Worm (Caenorhabditis elegans) whole organism, L4 larva: ENCODE data around the gene T25D1.3.

Experiments used
- F37D6.2 ChIP-seq: sonication (generic microtip); optimal IDR thresholded peaks from 2 replicates; lab custom pipeline; 2016; ENCODE audit warnings: mild to moderate bottlenecking, missing genetic modification characterization, missing compliant biosample characterization
- ceh-62 ChIP-seq: sonication (generic microtip); optimal IDR thresholded peaks from 2 replicates; lab custom pipeline; 2017; ENCODE audit warnings: missing biosample characterization, missing genetic modification characterization
- lin-13 ChIP-seq: fragments of 150-350 bp; optimal IDR thresholded peaks from 2 replicates; lab custom pipeline; 2014; ENCODE audit warnings: missing biosample characterization, missing genetic modification reagents, missing genetic modification characterization
- mdt-29 ChIP-seq: fragments of 200-800 bp; sonication (Bioruptor generic); IDR thresholded peaks from 2 replicates; pipeline ENCODE4 v1.3.6; 2022; ENCODE audit warnings: missing genetic modification reagents, missing genetic modification characterization, missing compliant biosample characterization
- nhr-11 ChIP-seq: fragments of 150-350 bp; optimal IDR thresholded peaks from 2 replicates; lab custom pipeline; 2014; ENCODE audit warnings: missing biosample characterization, missing genetic modification characterization
- nhr-76 ChIP-seq: fragments of 150-350 bp; optimal IDR thresholded peaks from 2 replicates; lab custom pipeline; 2014; ENCODE audit warnings: missing biosample characterization, missing genetic modification characterization
- vab-7 ChIP-seq: fragments of 200-800 bp; sonication (Bioruptor generic); IDR thresholded peaks from 2 replicates; pipeline ENCODE4 v1.3.6; 2022; ENCODE audit warnings: missing genetic modification reagents, missing genetic modification characterization, missing compliant biosample characterization

DNA sequence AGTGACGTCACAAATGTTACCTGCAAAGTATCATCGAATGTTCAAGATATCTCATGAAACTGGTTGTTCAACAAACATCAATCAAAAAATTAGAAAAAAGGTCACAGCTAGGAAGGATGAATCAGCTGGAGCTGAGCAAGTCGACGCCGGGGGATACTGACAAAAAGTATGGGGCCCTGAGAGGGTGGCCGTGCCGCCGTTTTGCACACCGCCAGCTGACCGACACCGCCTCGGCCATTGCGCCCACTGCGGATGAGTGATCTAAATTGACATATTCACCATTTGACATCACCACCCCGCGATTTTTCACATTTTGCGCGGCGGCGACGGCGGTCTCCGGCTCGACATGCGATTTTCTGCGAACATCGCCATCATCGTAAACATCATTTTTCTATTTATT lies 48.3 kb upstream of the T25D1.3 start:
- TF ChIP-seq nhr-76 (tag; lab: Kevin White, UChicago) (no peak), mdt-29 (GFP tag; lab: Robert Waterston, UW) (no peak), nhr-11 (tag; lab: Kevin White, UChicago) (no peak), ceh-62 (tag; lab: Kevin White, UChicago) (no peak), F37D6.2 (tag; lab: Kevin White, UChicago) (no peak), lin-13 (no peak), vab-7 (GFP tag; lab: Robert Waterston, UW) (no peak)
